Fruit fly (Drosophila melanogaster): Measurements from ENCODE around the gene CG12155.

The CG12155 gene

DNA sequence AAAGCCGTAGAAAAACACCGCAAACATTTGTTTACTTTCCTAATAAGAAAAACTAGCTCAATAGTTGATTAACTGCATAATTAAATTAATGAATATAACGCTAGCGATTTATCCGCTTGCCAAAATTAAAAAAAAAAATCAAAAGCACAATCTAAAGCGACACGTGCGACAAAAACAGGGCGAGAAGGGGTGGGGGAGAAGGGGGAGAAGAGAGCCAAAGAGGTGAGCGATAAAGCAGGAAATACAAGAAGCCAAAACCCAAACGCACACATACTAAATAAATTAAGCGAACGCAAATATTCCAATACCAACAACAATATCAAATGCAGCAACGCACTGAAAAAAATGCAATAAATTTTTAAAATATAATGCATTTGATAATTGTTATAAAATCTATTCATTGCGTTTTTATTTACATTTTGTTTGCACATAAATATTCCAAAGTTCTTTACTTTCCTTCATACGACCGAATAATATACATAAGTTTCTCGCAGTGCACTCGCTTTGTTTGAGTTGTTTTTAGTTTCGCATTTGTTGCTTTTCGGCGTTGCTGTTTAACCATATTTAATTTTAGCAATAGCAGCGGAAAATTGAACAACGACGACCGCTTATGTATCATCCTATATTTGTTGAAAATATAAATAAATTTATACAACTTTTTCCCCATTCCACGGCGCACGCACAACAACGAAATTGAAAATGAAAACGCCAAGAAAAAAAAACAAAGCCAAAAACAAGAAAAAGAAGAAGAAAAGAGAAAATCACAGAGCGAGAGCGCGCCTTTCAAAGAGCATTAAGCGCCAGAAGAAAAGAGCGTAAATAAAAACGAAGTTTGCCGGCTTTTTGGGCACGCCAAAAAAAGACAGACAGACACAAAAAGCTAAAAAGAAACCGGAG lies 30.3 kb upstream of the CG12155 start (continued):
- peak; percentile 91 for TF ChIP-seq croc (GFP tag; conservative IDR thresholded peaks at IDR 0.05)
- peak; percentile 96 for TF ChIP-seq ase (GFP tag; IDR thresholded peaks at IDR 0.05)
- TF ChIP-seq Ptx1 (GFP tag; IDR thresholded peaks at IDR 0.05): peak; percentile 97
- peak; percentile 88 to 98 for TF ChIP-seq Hr51 (GFP tag; optimal IDR thresholded peaks at IDR 0.05)
- TF ChIP-seq chif (GFP tag; optimal IDR thresholded peaks at IDR 0.05): peak; percentile 85 to 88
- TF ChIP-seq onecut (GFP tag; IDR thresholded peaks at IDR 0.05): peak; percentile 89
- peak; percentile 50 for TF ChIP-seq abd-A (tag; optimal IDR thresholded peaks at IDR 0.05)
- peak; percentile 98 for TF ChIP-seq vvl (GFP tag; IDR thresholded peaks at IDR 0.05)
- peak; percentile 96 for TF ChIP-seq H2.0 (GFP tag; IDR thresholded peaks at IDR 0.05)
- peak; percentile 95 for TF ChIP-seq CG18476 (GFP tag; optimal IDR thresholded peaks at IDR 0.05)
- TF ChIP-seq CG8478 (optimal IDR thresholded peaks at IDR 0.05): no peak
- TF ChIP-seq CG9876 (GFP tag; optimal IDR thresholded peaks at IDR 0.05): peak; percentile 66
- peak; percentile 99 for TF ChIP-seq CG17361 (GFP tag; IDR thresholded peaks at IDR 0.05)
- peak; percentile 90 for TF ChIP-seq CG12942 (GFP tag; optimal IDR thresholded peaks at IDR 0.05)
- peak; percentile 89 for TF ChIP-seq CG10654 (GFP tag; optimal IDR thresholded peaks at IDR 0.05)
- peak; percentile 96 for TF ChIP-seq lbe (GFP tag; optimal IDR thresholded peaks at IDR 0.05)
- TF ChIP-seq CG1602 (GFP tag; optimal IDR thresholded peaks at IDR 0.05): peak; percentile 92
- TF ChIP-seq CG9437 (GFP tag; optimal IDR thresholded peaks at IDR 0.05): peak; percentile 91
- TF ChIP-seq CG6765 (GFP tag; optimal IDR thresholded peaks at IDR 0.05): peak; percentile 93
- TF ChIP-seq phol (tag; optimal IDR thresholded peaks at IDR 0.05): peak; percentile 96
- peak; percentile 96 for TF ChIP-seq CG10147 (GFP tag; optimal IDR thresholded peaks at IDR 0.05)
- peak; percentile 68 for TF ChIP-seq Myb (GFP tag; optimal IDR thresholded peaks at IDR 0.05)
- TF ChIP-seq CG10565 (GFP tag; optimal IDR thresholded peaks at IDR 0.05): peak; percentile 84
- TF ChIP-seq Hr39 (optimal IDR thresholded peaks at IDR 0.05): no peak
- peak; percentile 93 for TF ChIP-seq NFAT (GFP tag; IDR thresholded peaks at IDR 0.05)
- no peak for TF ChIP-seq pan (optimal IDR thresholded peaks at IDR 0.05)
- peak in 1 of 2 experiments; percentile 98 for TF ChIP-seq pan (GFP tag; optimal IDR thresholded peaks at IDR 0.05 in 1 of 2, IDR thresholded peaks at IDR 0.05 in 1 of 2)
- peak; percentile 88 for TF ChIP-seq CG14710 (tag; optimal IDR thresholded peaks at IDR 0.05)
- no peak for TF ChIP-seq Dref (GFP tag; IDR thresholded peaks at IDR 0.05)
- TF ChIP-seq Atf-2 (GFP tag; optimal IDR thresholded peaks at IDR 0.05): peak; percentile 79
- TF ChIP-seq CG17568 (GFP tag; optimal IDR thresholded peaks at IDR 0.05): peak; percentile 89
- TF ChIP-seq Dip3 (GFP tag; optimal IDR thresholded peaks at IDR 0.05): peak; percentile 92
- TF ChIP-seq BtbVII (GFP tag; optimal IDR thresholded peaks at IDR 0.05): peak; percentile 94
- peak; percentile 77 for TF ChIP-seq Side (GFP tag; optimal IDR thresholded peaks at IDR 0.05)
- peak; percentile 95 for TF ChIP-seq CG12769 (tag; optimal IDR thresholded peaks at IDR 0.05)
- TF ChIP-seq fu2 (GFP tag; optimal IDR thresholded peaks at IDR 0.05): peak; percentile 88
- peak; percentile 84 for TF ChIP-seq CG4404 (GFP tag; IDR thresholded peaks at IDR 0.05)
- no peak for TF ChIP-seq CG6791 (GFP tag; IDR thresholded peaks at IDR 0.05; ENCODE audit: partially characterized antibody)
- TF ChIP-seq Dbx (GFP tag; IDR thresholded peaks at IDR 0.05): peak; percentile 97
- TF ChIP-seq psq (GFP tag; optimal IDR thresholded peaks at IDR 0.05): peak; percentile 91
- peak; percentile 83 for TF ChIP-seq CG11696 (GFP tag; IDR thresholded peaks at IDR 0.05)
- no peak for TF ChIP-seq yki (optimal IDR thresholded peaks at IDR 0.05)
- TF ChIP-seq nerfin-1 (tag; optimal IDR thresholded peaks at IDR 0.05): peak; percentile 91
- TF ChIP-seq cato (GFP tag; optimal IDR thresholded peaks at IDR 0.05; ENCODE audit: borderline replicate concordance): peak; percentile 80
- TF ChIP-seq Ssrp (tag; optimal IDR thresholded peaks at IDR 0.05): peak; percentile 95
- peak; percentile 84 for TF ChIP-seq Vsx1 (GFP tag; optimal IDR thresholded peaks at IDR 0.05)
- TF ChIP-seq Lim3 (GFP tag; IDR thresholded peaks at IDR 0.05): peak; percentile 90
- TF ChIP-seq ftz-f1 (GFP tag; optimal IDR thresholded peaks at IDR 0.05): peak; percentile 6
- no peak for TF ChIP-seq CG15479 (GFP tag; optimal IDR thresholded peaks at IDR 0.05)
- peak; percentile 94 for TF ChIP-seq CG13775 (GFP tag; optimal IDR thresholded peaks at IDR 0.05)

Measured in whole organism, embryonic.